Worm (Caenorhabditis elegans) whole organism, L3 larva: ENCODE data around the gene tsp-2.

Source experiments
- ZK546.5 ChIP-seq: sonication (generic microtip); optimal IDR thresholded peaks from 2 replicates; lab custom pipeline; 2017; ENCODE audit warnings: missing biosample characterization, missing genetic modification characterization
- ama-1 ChIP-seq: fragments of 150-350 bp; optimal IDR thresholded peaks from 2 replicates; lab custom pipeline; 2018
- egl-27 ChIP-seq: sonication (generic microtip); optimal IDR thresholded peaks from 4 replicates; lab custom pipeline; 2017; ENCODE audit warnings: missing biosample characterization, missing genetic modification reagents, missing genetic modification characterization
- jun-1 ChIP-seq: fragments of 150-350 bp; optimal IDR thresholded peaks from 2 replicates; lab custom pipeline; 2014; ENCODE audit warnings: missing biosample characterization, missing genetic modification reagents, missing genetic modification characterization
- lin-15B ChIP-seq: fragments of 150-350 bp; optimal IDR thresholded peaks from 2 replicates; lab custom pipeline; 2014; ENCODE audit warnings: missing biosample characterization, missing genetic modification characterization
- mdl-1 ChIP-seq: fragments of 150-350 bp; optimal IDR thresholded peaks from 2 replicates; lab custom pipeline; 2014; ENCODE audit warnings: missing biosample characterization, missing genetic modification characterization
- nhr-28 ChIP-seq: fragments of 150-350 bp; optimal IDR thresholded peaks from 2 replicates; lab custom pipeline; 2014; ENCODE audit warnings: missing biosample characterization, missing genetic modification characterization
- tbx-2 ChIP-seq: sonication (generic microtip); optimal IDR thresholded peaks from 2 replicates; lab custom pipeline; 2016; ENCODE audit warnings: mild to moderate bottlenecking, missing genetic modification characterization, missing compliant biosample characterization
- ztf-11 ChIP-seq: fragments of 150-350 bp; optimal IDR thresholded peaks from 2 replicates; lab custom pipeline; 2014; ENCODE audit warnings: missing biosample characterization, missing genetic modification characterization

DNA sequence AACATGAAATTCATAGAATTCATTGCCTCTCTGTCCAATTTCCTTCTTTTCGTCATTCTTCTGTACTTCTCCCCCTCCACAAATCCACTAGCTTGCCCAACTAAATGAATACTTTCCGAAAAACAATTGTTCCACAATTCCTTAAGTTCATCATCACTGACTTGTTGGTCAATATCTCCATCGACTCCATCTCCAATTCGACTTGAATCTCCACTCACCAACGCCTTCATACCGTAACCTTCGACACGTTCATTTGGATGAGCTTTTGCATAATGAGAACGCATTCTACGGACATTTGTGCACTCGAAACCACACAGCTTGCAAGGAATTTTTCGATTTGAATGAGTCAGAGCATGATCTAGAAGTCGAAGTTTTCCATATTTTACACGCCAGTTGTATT is 3.2 kb upstream of the tsp-2 start:
- TF ChIP-seq lin-15B (tag; lab: Kevin White, UChicago) (no peak), egl-27 (tag; lab: Kevin White, UChicago) (no peak), mdl-1 (tag; lab: Kevin White, UChicago) (no peak), ZK546.5 (tag; lab: Kevin White, UChicago) (no peak), nhr-28 (no peak), ztf-11 (no peak), jun-1 (tag; lab: Kevin White, UChicago) (no peak), tbx-2 (tag; lab: Kevin White, UChicago) (no peak), ama-1 (lab: Kevin White, UChicago) (no peak)
